Fruit fly (Drosophila melanogaster) whole organism, embryonic: ENCODE results near the gene Lsp2.

ENCODE experiments used
- CG11504 ChIP-seq: fragments of 200-800 bp; sonication (Bioruptor generic); optimal IDR thresholded peaks from 3 replicates; lab custom pipeline; 2019; ENCODE audit warnings: missing biosample characterization, mild to moderate bottlenecking, missing genetic modification characterization, moderate library complexity
- HLH4C ChIP-seq: fragments of 200-800 bp; sonication (Bioruptor generic); IDR thresholded peaks from 3 replicates; pipeline ENCODE4 v1.3.6; 2022; ENCODE audit warnings: missing biosample characterization, missing genetic modification characterization; ENCODE audit not compliant: partially characterized antibody
- Hr78 ChIP-seq, 2 experiments: fragments of 200-800 bp in 1 of 2; fragments of >200 bp in 1 of 2; sonication (Bioruptor generic) in 1 of 2; optimal IDR thresholded peaks; 2 replicates each; lab custom pipeline; 2017 to 2019; ENCODE audit warnings: missing biosample characterization in 2 of 2, missing genetic modification characterization in 2 of 2, mild to moderate bottlenecking in 1 of 2, moderate library complexity in 1 of 2
- Stat92E ChIP-seq, 3 experiments: fragments of >200 bp in 2 of 3; fragments of 200-800 bp in 1 of 3; sonication (Bioruptor generic) in 1 of 3; optimal IDR thresholded peaks; 2 replicates each; lab custom pipeline; 2017 to 2019; ENCODE audit warnings: missing biosample characterization in 3 of 3, missing genetic modification characterization in 3 of 3, mild to moderate bottlenecking in 1 of 3, moderate library complexity in 1 of 3
- bab2 ChIP-seq: fragments of 200-800 bp; sonication (Bioruptor generic); optimal IDR thresholded peaks from 2 replicates; lab custom pipeline; 2016; ENCODE audit warnings: missing biosample characterization, missing genetic modification characterization
- fd96Cb ChIP-seq: fragments of 200-800 bp; sonication (Bioruptor generic); optimal IDR thresholded peaks from 2 replicates; lab custom pipeline; 2018; ENCODE audit warnings: missing biosample characterization, mild to moderate bottlenecking, missing genetic modification characterization, moderate library complexity
- gcm ChIP-seq: fragments of 200-800 bp; sonication (Bioruptor generic); optimal IDR thresholded peaks from 2 replicates; lab custom pipeline; 2019; ENCODE audit warnings: missing biosample characterization, mild to moderate bottlenecking, missing genetic modification characterization, moderate library complexity
- grn ChIP-seq: fragments of 200-800 bp; sonication (Bioruptor generic); optimal IDR thresholded peaks from 3 replicates; lab custom pipeline; 2017; ENCODE audit warnings: missing biosample characterization, missing genetic modification characterization

dm6 chr3L:12118156-12118555 is 11.0 kb upstream of the Lsp2 start, which contains the start of gene ssp:
- TF ChIP-seq HLH4C (GFP tag; lab: Robert Waterston, UW) (peak; percentile 78), grn (GFP tag; lab: Kevin White, UChicago) (no peak), fd96Cb (no peak), gcm (GFP tag; lab: Kevin White, UChicago) (peak; percentile 9), Hr78 (GFP tag; optimal IDR thresholded peaks at IDR 0.05; lab: Kevin White, UChicago) (no peak), Stat92E (GFP tag; optimal IDR thresholded peaks at IDR 0.05; lab: Kevin White, UChicago) (no peak), CG11504 (tag; lab: Kevin White, UChicago) (no peak), bab2 (no peak)
